Fruit fly (Drosophila melanogaster): ENCODE data around the gene nerfin-2.

nerfin-2 gene

DNA sequence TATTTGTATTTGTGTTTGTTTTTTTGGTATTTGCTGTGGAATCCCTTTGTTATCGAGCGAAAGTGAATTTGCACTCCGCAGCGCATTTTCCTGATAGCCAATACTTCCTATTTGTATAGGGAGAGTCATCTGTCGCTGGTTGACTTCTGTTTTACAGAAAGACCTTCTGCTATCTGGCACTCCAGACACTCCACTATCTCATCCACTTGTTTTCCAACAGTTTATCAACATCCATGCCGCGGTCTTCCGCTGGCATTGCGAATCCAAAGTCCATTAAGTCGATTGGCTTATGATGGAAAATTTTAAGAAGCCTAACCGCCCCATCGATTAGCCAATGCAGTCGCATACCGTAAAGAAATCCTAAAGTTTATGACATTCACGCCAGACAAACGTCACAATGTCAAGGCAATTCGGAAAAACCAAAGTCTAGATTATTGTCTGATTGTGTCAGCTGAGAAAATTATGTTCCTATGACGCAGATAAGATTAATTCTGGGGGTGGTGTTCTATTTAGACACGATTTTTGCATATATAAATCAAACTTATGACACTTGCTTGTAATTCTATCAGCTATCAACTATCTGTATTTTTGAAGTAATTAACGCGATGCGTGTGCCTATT lies 44.1 kb downstream of the nerfin-2 start:
- TF ChIP-seq GATAd (GFP tag; optimal IDR thresholded peaks at IDR 0.05): no peak

DNA sequence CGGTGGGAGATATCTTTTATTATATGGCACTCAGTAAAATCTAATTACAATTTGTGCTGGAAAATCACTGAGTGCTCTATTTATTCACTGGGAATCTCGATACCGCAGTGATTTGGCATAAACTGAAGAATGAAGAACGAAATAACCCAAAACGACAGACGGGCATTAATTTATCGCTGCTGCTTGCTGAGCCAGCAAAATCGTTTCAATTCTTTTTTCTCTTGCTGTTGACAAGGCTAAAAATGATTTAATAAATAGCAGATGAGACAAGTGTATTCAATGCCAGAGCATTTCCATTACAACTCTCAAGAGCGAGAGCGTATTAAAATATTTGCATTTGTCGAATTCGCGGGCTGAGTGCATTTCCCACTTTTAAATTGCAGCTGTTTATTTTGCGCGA lies 44.9 kb downstream of the nerfin-2 start:
- no peak for TF ChIP-seq rgr (GFP tag; optimal IDR thresholded peaks at IDR 0.05)
- no peak for TF ChIP-seq fru (GFP tag; optimal IDR thresholded peaks at IDR 0.05)
- TF ChIP-seq pan (optimal IDR thresholded peaks at IDR 0.05): no peak
- no peak for TF ChIP-seq tai (GFP tag; optimal IDR thresholded peaks at IDR 0.05)
- no peak for TF ChIP-seq dsf (GFP tag; optimal IDR thresholded peaks at IDR 0.05; ENCODE audit: borderline replicate concordance)
- no peak for TF ChIP-seq Hr78 (GFP tag; optimal IDR thresholded peaks at IDR 0.05)
- TF ChIP-seq Hnf4 (GFP tag; optimal IDR thresholded peaks at IDR 0.05): no peak
- no peak for TF ChIP-seq Mio (GFP tag; optimal IDR thresholded peaks at IDR 0.05)
- TF ChIP-seq br (GFP tag; optimal IDR thresholded peaks at IDR 0.05): no peak
- no peak for TF ChIP-seq Dif (GFP tag; optimal IDR thresholded peaks at IDR 0.05; ENCODE audit: partially characterized antibody)
- no peak for TF ChIP-seq Abd-B (GFP tag; optimal IDR thresholded peaks at IDR 0.05)
- TF ChIP-seq foxo (GFP tag; optimal IDR thresholded peaks at IDR 0.05): no peak
- no peak for TF ChIP-seq OdsH (GFP tag; optimal IDR thresholded peaks at IDR 0.05)
- TF ChIP-seq dmrt93B (GFP tag; optimal IDR thresholded peaks at IDR 0.05): no peak
- TF ChIP-seq HLH106 (tag; optimal IDR thresholded peaks at IDR 0.05): no peak

DNA sequence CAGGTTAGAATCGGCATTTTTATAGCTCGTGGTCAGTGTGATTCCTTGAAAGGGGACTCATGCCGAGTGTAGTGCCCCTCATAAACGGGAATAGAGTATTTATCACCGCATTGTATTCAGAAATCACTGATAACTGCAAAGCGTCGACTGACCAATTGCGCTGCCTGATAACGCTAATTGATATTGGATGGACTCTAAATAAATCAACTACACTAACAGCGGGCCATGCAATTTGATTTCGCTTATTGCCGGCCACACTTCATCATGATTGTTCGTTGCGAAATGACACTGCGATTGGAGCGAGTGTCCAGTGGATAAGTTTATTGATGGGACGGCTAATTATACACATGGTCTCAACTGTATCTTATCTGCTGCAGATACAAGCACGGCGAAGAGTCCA lies 48.7 kb downstream of the nerfin-2 start:
- TF ChIP-seq CG9705 (GFP tag; optimal IDR thresholded peaks at IDR 0.05): no peak
- TF ChIP-seq Abd-B (GFP tag; optimal IDR thresholded peaks at IDR 0.05): no peak
- TF ChIP-seq dsf (GFP tag; optimal IDR thresholded peaks at IDR 0.05; ENCODE audit: borderline replicate concordance): no peak
- peak; percentile 59 for TF ChIP-seq Vsx2 (GFP tag; optimal IDR thresholded peaks at IDR 0.05; ENCODE audit: partially characterized antibody)
- no peak for TF ChIP-seq CrebA (GFP tag; optimal IDR thresholded peaks at IDR 0.05; ENCODE audit: borderline replicate concordance)
- no peak for TF ChIP-seq tai (GFP tag; optimal IDR thresholded peaks at IDR 0.05)
- TF ChIP-seq dmrt93B (GFP tag; optimal IDR thresholded peaks at IDR 0.05): no peak
- no peak for TF ChIP-seq Hr78 (GFP tag; optimal IDR thresholded peaks at IDR 0.05)
- no peak for TF ChIP-seq Sp1 (GFP tag; optimal IDR thresholded peaks at IDR 0.05)
- no peak for TF ChIP-seq usp (GFP tag; optimal IDR thresholded peaks at IDR 0.05)
- no peak for TF ChIP-seq GATAd (GFP tag; optimal IDR thresholded peaks at IDR 0.05)
- TF ChIP-seq Myc (optimal IDR thresholded peaks at IDR 0.05): no peak
- no peak for TF ChIP-seq HLH106 (tag; optimal IDR thresholded peaks at IDR 0.05)
- no peak for TF ChIP-seq Hr83 (GFP tag; optimal IDR thresholded peaks at IDR 0.05; ENCODE audit: poor library complexity, severe bottlenecking)
- no peak for TF ChIP-seq Rel (GFP tag; optimal IDR thresholded peaks at IDR 0.05)
- peak; percentile 60 for TF ChIP-seq Rel (tag; optimal IDR thresholded peaks at IDR 0.05)
- TF ChIP-seq OdsH (GFP tag; optimal IDR thresholded peaks at IDR 0.05): no peak
- TF ChIP-seq fru (GFP tag; optimal IDR thresholded peaks at IDR 0.05): no peak
- peak; percentile 62 for TF ChIP-seq h (GFP tag; optimal IDR thresholded peaks at IDR 0.05)
- TF ChIP-seq jim (GFP tag; optimal IDR thresholded peaks at IDR 0.05): no peak
- no peak for TF ChIP-seq ey (GFP tag; optimal IDR thresholded peaks at IDR 0.05)
- TF ChIP-seq CG32264 (GFP tag; optimal IDR thresholded peaks at IDR 0.05): no peak
- no peak for TF ChIP-seq psq (GFP tag; optimal IDR thresholded peaks at IDR 0.05)
- TF ChIP-seq Jra (GFP tag; optimal IDR thresholded peaks at IDR 0.05): no peak

DNA sequence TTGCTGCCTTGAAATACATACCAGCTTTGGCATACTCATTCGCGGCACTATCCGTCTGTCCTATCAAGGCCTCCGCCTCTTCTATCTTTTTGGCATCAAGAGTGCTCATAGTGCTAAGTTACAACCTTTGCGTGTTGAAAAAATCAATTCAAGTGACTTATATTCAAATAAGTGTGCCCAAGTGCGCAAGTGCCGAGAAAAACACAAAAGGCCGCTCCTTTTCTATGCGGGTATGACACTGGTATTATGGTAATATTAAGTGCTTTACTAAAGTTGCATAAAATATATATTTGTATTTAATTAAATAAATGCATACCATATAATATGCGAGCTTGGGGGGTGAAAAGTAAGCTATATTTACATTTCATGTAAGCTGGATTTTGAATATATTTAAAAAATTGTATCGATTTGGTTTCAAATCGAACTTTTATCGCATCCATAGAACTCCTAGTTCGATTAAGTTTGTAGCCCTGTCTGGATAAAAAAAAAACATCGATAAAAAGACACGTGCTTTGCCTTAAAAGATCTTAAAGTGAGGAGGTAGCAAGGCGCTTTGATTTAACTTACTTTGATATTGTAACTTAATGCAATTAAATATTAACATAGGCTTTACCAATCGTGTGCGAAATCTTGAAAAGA lies 50.5 kb downstream of the nerfin-2 start, which contains the start of the genes gammaSnap2 and ATPsynepsilonL:
Gene gammaSnap2 (minus strand): TSS at position 135 of the 639 bp plus-strand sequence.
Gene ATPsynepsilonL (plus strand): TSS at position 508 of the 639 bp plus-strand sequence.
- no peak for TF ChIP-seq CrebA (GFP tag; optimal IDR thresholded peaks at IDR 0.05; ENCODE audit: borderline replicate concordance)
- no peak for TF ChIP-seq pan (optimal IDR thresholded peaks at IDR 0.05)
- TF ChIP-seq Hr78 (GFP tag; optimal IDR thresholded peaks at IDR 0.05): no peak
- TF ChIP-seq GATAd (GFP tag; optimal IDR thresholded peaks at IDR 0.05): no peak
- TF ChIP-seq Abd-B (GFP tag; optimal IDR thresholded peaks at IDR 0.05): no peak
- no peak for TF ChIP-seq sage (GFP tag; optimal IDR thresholded peaks at IDR 0.05)
- no peak for TF ChIP-seq N (GFP tag; optimal IDR thresholded peaks at IDR 0.05)
- TF ChIP-seq CG9705 (GFP tag; optimal IDR thresholded peaks at IDR 0.05): no peak
- TF ChIP-seq Sp1 (GFP tag; optimal IDR thresholded peaks at IDR 0.05): no peak
- TF ChIP-seq rgr (GFP tag; optimal IDR thresholded peaks at IDR 0.05): no peak
- no peak for TF ChIP-seq dsf (GFP tag; optimal IDR thresholded peaks at IDR 0.05; ENCODE audit: borderline replicate concordance)
- no peak for TF ChIP-seq Hnf4 (GFP tag; optimal IDR thresholded peaks at IDR 0.05)
- TF ChIP-seq foxo (GFP tag; optimal IDR thresholded peaks at IDR 0.05): no peak
- TF ChIP-seq Vsx2 (GFP tag; optimal IDR thresholded peaks at IDR 0.05; ENCODE audit: partially characterized antibody): no peak
- no peak for TF ChIP-seq lola (GFP tag; optimal IDR thresholded peaks at IDR 0.05)
- no peak for TF ChIP-seq psq (GFP tag; optimal IDR thresholded peaks at IDR 0.05)
- TF ChIP-seq br (GFP tag; optimal IDR thresholded peaks at IDR 0.05): no peak
- TF ChIP-seq Jra (GFP tag; optimal IDR thresholded peaks at IDR 0.05): no peak

All from whole organism, wandering third instar larva.